Worm (Caenorhabditis elegans) whole organism, L4 larva: ENCODE measurements around the gene flp-17.

Experiments used
- dmd-8 ChIP-seq: fragments of 200-800 bp; sonication (Bioruptor generic); IDR thresholded peaks from 2 replicates; pipeline ENCODE4 v1.3.6; 2022; ENCODE audit warnings: missing genetic modification characterization, missing compliant biosample characterization
- jun-1 ChIP-seq: fragments of 150-350 bp; optimal IDR thresholded peaks from 2 replicates; lab custom pipeline; 2014; ENCODE audit warnings: missing biosample characterization, missing genetic modification reagents, missing genetic modification characterization
- nhr-6 ChIP-seq: fragments of 150-350 bp; optimal IDR thresholded peaks from 2 replicates; lab custom pipeline; 2014; ENCODE audit warnings: missing biosample characterization, missing genetic modification characterization
- set-16 ChIP-seq: fragments of 200-800 bp; sonication (Bioruptor generic); IDR thresholded peaks from 2 replicates; pipeline ENCODE4 v1.3.6; 2022; ENCODE audit warnings: missing genetic modification reagents, missing genetic modification characterization, missing compliant biosample characterization
- unc-62 ChIP-seq, 3 experiments: fragments of 150-350 bp in 1 of 3; sonication (generic microtip); optimal IDR thresholded peaks in 2 of 3; peaks in 1 of 3; 1 replicate in 1 of 3; 2 replicates in 2 of 3; lab custom pipeline; 2014 to 2017; ENCODE audit warnings: missing biosample characterization in 3 of 3, missing genetic modification characterization in 3 of 3, missing genetic modification reagents in 3 of 3, missing genotype in 1 of 3

- TF ChIP-seq dmd-8 (GFP tag; lab: Robert Waterston, UW) (no peak), set-16 (GFP tag; lab: Robert Waterston, UW) (no peak), nhr-6 (tag; lab: Kevin White, UChicago) (no peak), unc-62 (GFP tag; optimal IDR thresholded peaks at IDR 0.05 in 1 of 2; lab: Kevin White, UChicago) (no peak), unc-62 (tag; optimal IDR thresholded peaks at IDR 0.05; lab: Kevin White, UChicago) (no peak), jun-1 (tag; lab: Kevin White, UChicago) (no peak)
These were observed 41.8 kb upstream of the flp-17 start for ce11 chrIV:17233494-17233893.
